Fruit fly (Drosophila melanogaster): ENCODE results near the gene Frl.

The Frl gene

dm6 chr3L:14056816-14057215 is 3.8 kb downstream of the Frl start:
- TF ChIP-seq CrebA (GFP tag; optimal IDR thresholded peaks at IDR 0.05; ENCODE audit: borderline replicate concordance) (no peak), Myc (optimal IDR thresholded peaks at IDR 0.05) (no peak), OdsH (GFP tag; optimal IDR thresholded peaks at IDR 0.05) (no peak), Mio (GFP tag; optimal IDR thresholded peaks at IDR 0.05) (no peak), br (GFP tag; optimal IDR thresholded peaks at IDR 0.05) (no peak)

- TF ChIP-seq Hnf4 (GFP tag; optimal IDR thresholded peaks at IDR 0.05) (no peak), ey (GFP tag; optimal IDR thresholded peaks at IDR 0.05) (peak; percentile 10), rgr (GFP tag; optimal IDR thresholded peaks at IDR 0.05) (peak; percentile 18), Rel (GFP tag; optimal IDR thresholded peaks at IDR 0.05) (no peak), Rel (tag; optimal IDR thresholded peaks at IDR 0.05) (no peak), foxo (GFP tag; optimal IDR thresholded peaks at IDR 0.05) (peak in 1 of 2 experiments; percentile 36), Hr83 (GFP tag; optimal IDR thresholded peaks at IDR 0.05; ENCODE audit: poor library complexity, severe bottlenecking) (no peak), dl (GFP tag; optimal IDR thresholded peaks at IDR 0.05; ENCODE audit: insufficient read depth in 1 of 2, partially characterized antibody in 2 of 2) (no peak), jim (GFP tag; optimal IDR thresholded peaks at IDR 0.05) (no peak), Dif (GFP tag; optimal IDR thresholded peaks at IDR 0.05; ENCODE audit: partially characterized antibody) (no peak), CG32264 (GFP tag; optimal IDR thresholded peaks at IDR 0.05) (no peak), br (GFP tag; optimal IDR thresholded peaks at IDR 0.05) (peak; percentile 21), HLH106 (tag; optimal IDR thresholded peaks at IDR 0.05) (no peak), dsf (GFP tag; optimal IDR thresholded peaks at IDR 0.05; ENCODE audit: borderline replicate concordance) (no peak), Abd-B (GFP tag; optimal IDR thresholded peaks at IDR 0.05) (no peak)
These were observed 6.4 kb downstream of the Frl start for dm6 chr3L:14059266-14059974.

dm6 chr3L:14062702-14063101 is 9.7 kb downstream of the Frl start:
- TF ChIP-seq Hr78 (GFP tag; optimal IDR thresholded peaks at IDR 0.05) (no peak), woc (GFP tag; optimal IDR thresholded peaks at IDR 0.05) (no peak), dsf (GFP tag; optimal IDR thresholded peaks at IDR 0.05; ENCODE audit: borderline replicate concordance) (no peak), h (GFP tag; optimal IDR thresholded peaks at IDR 0.05) (no peak), Jra (GFP tag; optimal IDR thresholded peaks at IDR 0.05) (no peak), OdsH (GFP tag; optimal IDR thresholded peaks at IDR 0.05) (no peak), fru (GFP tag; optimal IDR thresholded peaks at IDR 0.05) (no peak), tai (GFP tag; optimal IDR thresholded peaks at IDR 0.05) (no peak), pan (optimal IDR thresholded peaks at IDR 0.05) (no peak), usp (GFP tag; optimal IDR thresholded peaks at IDR 0.05) (no peak), Vsx2 (GFP tag; optimal IDR thresholded peaks at IDR 0.05; ENCODE audit: partially characterized antibody) (no peak), rgr (GFP tag; optimal IDR thresholded peaks at IDR 0.05) (no peak), Hr83 (GFP tag; optimal IDR thresholded peaks at IDR 0.05; ENCODE audit: poor library complexity, severe bottlenecking) (no peak), Abd-B (GFP tag; optimal IDR thresholded peaks at IDR 0.05) (no peak), brk (GFP tag; optimal IDR thresholded peaks at IDR 0.05) (no peak), Hnf4 (GFP tag; optimal IDR thresholded peaks at IDR 0.05) (no peak), Rel (GFP tag; optimal IDR thresholded peaks at IDR 0.05) (no peak), Rel (tag; optimal IDR thresholded peaks at IDR 0.05) (no peak), br (GFP tag; optimal IDR thresholded peaks at IDR 0.05) (no peak)

dm6 chr3L:14063241-14064064 is 10.4 kb downstream of the Frl start:
- TF ChIP-seq Myc (optimal IDR thresholded peaks at IDR 0.05) (no peak), pan (optimal IDR thresholded peaks at IDR 0.05) (no peak)

- no peak for TF ChIP-seq foxo (GFP tag; optimal IDR thresholded peaks at IDR 0.05)
- no peak for TF ChIP-seq CG9705 (GFP tag; optimal IDR thresholded peaks at IDR 0.05)
- TF ChIP-seq pan (optimal IDR thresholded peaks at IDR 0.05), result no peak
- TF ChIP-seq h (GFP tag; optimal IDR thresholded peaks at IDR 0.05), result no peak
- TF ChIP-seq sv (GFP tag; optimal IDR thresholded peaks at IDR 0.05), result no peak
- TF ChIP-seq sage (GFP tag; optimal IDR thresholded peaks at IDR 0.05), result no peak
- no peak for TF ChIP-seq rgr (GFP tag; optimal IDR thresholded peaks at IDR 0.05)
These were observed 11.0 kb downstream of the Frl start for dm6 chr3L:14064065-14064414.

Measured in whole organism, wandering third instar larva.